Worm (Caenorhabditis elegans): Measurements from ENCODE around the gene lgc-29.

DNA sequence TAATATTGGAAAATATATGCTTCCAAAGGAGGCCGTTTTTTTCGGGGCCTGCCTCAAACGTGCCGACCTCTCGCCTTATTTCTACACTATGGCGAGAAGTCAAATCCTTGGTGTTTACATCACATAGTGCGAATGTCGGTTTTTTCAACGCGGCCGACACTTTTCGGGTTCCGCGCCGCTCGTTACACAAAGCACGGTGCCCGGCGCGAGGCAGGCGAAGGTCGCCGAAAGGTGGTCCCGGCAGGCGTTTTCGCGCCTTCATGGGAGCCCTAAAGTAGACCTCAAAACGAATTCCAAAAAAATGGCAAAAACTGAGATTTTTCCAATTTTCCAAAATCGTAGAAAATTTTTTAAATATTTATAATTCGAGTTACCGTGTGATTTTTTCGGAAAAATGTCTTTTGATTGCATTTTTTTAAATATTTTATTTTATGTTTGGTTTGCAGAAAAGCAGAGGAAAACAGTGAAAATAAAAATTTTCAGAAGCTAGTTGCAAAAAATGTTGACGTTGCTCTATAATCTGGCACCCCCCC, 13.2 kb upstream of the lgc-29 start, which contains the start of gene T05B4.12:
- no peak for TF ChIP-seq ztf-11 (tag; optimal IDR thresholded peaks at IDR 0.05)
- no peak for TF ChIP-seq nhr-84 (tag; optimal IDR thresholded peaks at IDR 0.05)
- TF ChIP-seq pqm-1 (tag; optimal IDR thresholded peaks at IDR 0.05): no peak
- TF ChIP-seq mep-1 (tag; optimal IDR thresholded peaks at IDR 0.05): no peak

Measured in whole organism, L1 larva.